Worm (Caenorhabditis elegans) whole organism, L4 larva: ENCODE results near the gene F01D5.7.

ENCODE experiments used
- D1046.2 ChIP-seq: fragments of 200-800 bp; sonication (Bioruptor generic); IDR thresholded peaks from 2 replicates; pipeline ENCODE4 v1.3.6; 2022; ENCODE audit warnings: missing genetic modification characterization, missing compliant biosample characterization
- F37D6.2 ChIP-seq: sonication (generic microtip); optimal IDR thresholded peaks from 2 replicates; lab custom pipeline; 2016; ENCODE audit warnings: mild to moderate bottlenecking, missing genetic modification characterization, missing compliant biosample characterization
- F49E8.2 ChIP-seq: sonication (generic microtip); optimal IDR thresholded peaks from 2 replicates; lab custom pipeline; 2016; ENCODE audit warnings: missing compliant biosample characterization, mild to moderate bottlenecking, missing genetic modification characterization, borderline replicate concordance
- T20F7.1 ChIP-seq: fragments of 200-800 bp; sonication (Bioruptor generic); optimal IDR thresholded peaks from 2 replicates; lab custom pipeline; 2018; ENCODE audit warnings: mild to moderate bottlenecking, missing genetic modification characterization, missing compliant biosample characterization
- T26A8.4 ChIP-seq: fragments of 200-800 bp; sonication (Bioruptor generic); IDR thresholded peaks from 2 replicates; pipeline ENCODE4 v1.3.6; 2022; ENCODE audit warnings: missing genetic modification characterization, missing compliant biosample characterization
- Y5F2A.4 ChIP-seq: fragments of 200-800 bp; sonication (Bioruptor generic); optimal IDR thresholded peaks from 2 replicates; lab custom pipeline; 2018; ENCODE audit warnings: mild to moderate bottlenecking, missing genetic modification characterization, missing compliant biosample characterization
- aha-1 ChIP-seq: fragments of 150-350 bp; peaks from one replicate; lab custom pipeline; 2014; ENCODE audit warnings: missing biosample characterization, missing genetic modification characterization
- arid-1 ChIP-seq: fragments of 200-800 bp; sonication (Bioruptor generic); conservative IDR thresholded peaks from 2 replicates; pipeline ENCODE4 v1.3.6; 2022; ENCODE audit warnings: missing genetic modification reagents, missing genetic modification characterization, missing compliant biosample characterization
- attf-4 ChIP-seq: sonication (generic microtip); optimal IDR thresholded peaks from 3 replicates; lab custom pipeline; 2017; ENCODE audit warnings: missing biosample characterization, missing genetic modification characterization
- ceh-20 ChIP-seq: fragments of 200-800 bp; sonication (Bioruptor generic); IDR thresholded peaks from 2 replicates; pipeline ENCODE4 v1.3.6; 2022; ENCODE audit warnings: missing genetic modification reagents, missing genetic modification characterization, missing compliant biosample characterization
- ceh-28 ChIP-seq: fragments of 150-350 bp; optimal IDR thresholded peaks from 2 replicates; lab custom pipeline; 2014; ENCODE audit warnings: missing biosample characterization, missing genetic modification reagents, missing genetic modification characterization
- ceh-32 ChIP-seq: sonication (generic microtip); optimal IDR thresholded peaks from 2 replicates; lab custom pipeline; 2016; ENCODE audit warnings: mild to moderate bottlenecking, missing genetic modification characterization, missing compliant biosample characterization; ENCODE audit not compliant: poor library complexity
- ceh-44 ChIP-seq: fragments of 200-800 bp; sonication (Bioruptor generic); IDR thresholded peaks from 2 replicates; pipeline ENCODE4 v1.3.6; 2022; ENCODE audit warnings: missing genetic modification reagents, missing genetic modification characterization, missing compliant biosample characterization
- ces-1 ChIP-seq: fragments of 150-350 bp; sonication (generic microtip); optimal IDR thresholded peaks from 4 replicates; lab custom pipeline; 2014; ENCODE audit warnings: missing biosample characterization, missing genetic modification reagents, missing genetic modification characterization
- ctbp-1 ChIP-seq: fragments of 200-800 bp; sonication (Bioruptor generic); IDR thresholded peaks from 2 replicates; pipeline ENCODE4 v1.3.6; 2022; ENCODE audit warnings: missing genetic modification reagents, missing genetic modification characterization, missing compliant biosample characterization
- daf-8 ChIP-seq: fragments of 200-800 bp; sonication (Bioruptor generic); IDR thresholded peaks from 2 replicates; pipeline ENCODE4 v1.3.6; 2022; ENCODE audit warnings: missing genetic modification characterization, missing compliant biosample characterization
- dmd-6 ChIP-seq: fragments of 200-800 bp; sonication (Bioruptor generic); IDR thresholded peaks from 2 replicates; pipeline ENCODE4 v1.3.6; 2022; ENCODE audit warnings: missing genetic modification reagents, missing genetic modification characterization, missing compliant biosample characterization
- dmd-8 ChIP-seq: fragments of 200-800 bp; sonication (Bioruptor generic); IDR thresholded peaks from 2 replicates; pipeline ENCODE4 v1.3.6; 2022; ENCODE audit warnings: missing genetic modification characterization, missing compliant biosample characterization
- dve-1 ChIP-seq: sonication (generic microtip); optimal IDR thresholded peaks from 2 replicates; lab custom pipeline; 2017; ENCODE audit warnings: antibody characterized with exemption, mild to moderate bottlenecking, missing genetic modification characterization, missing compliant biosample characterization; ENCODE audit not compliant: insufficient read depth
- fkh-10 ChIP-seq: fragments of 150-350 bp; optimal IDR thresholded peaks from 2 replicates; lab custom pipeline; 2014; ENCODE audit warnings: missing biosample characterization, missing genetic modification reagents, missing genetic modification characterization
- hlh-30 ChIP-seq: sonication (generic microtip); optimal IDR thresholded peaks from 2 replicates; lab custom pipeline; 2017; ENCODE audit warnings: antibody characterized with exemption, mild to moderate bottlenecking, missing genetic modification characterization, missing compliant biosample characterization; ENCODE audit not compliant: insufficient read depth
- lin-1 ChIP-seq: fragments of 200-800 bp; sonication (Bioruptor generic); IDR thresholded peaks from 2 replicates; pipeline ENCODE4 v1.3.6; 2022; ENCODE audit warnings: missing genetic modification reagents, missing genetic modification characterization, missing compliant biosample characterization
- lin-39 ChIP-seq: fragments of 150-350 bp; optimal IDR thresholded peaks from 2 replicates; lab custom pipeline; 2014; ENCODE audit warnings: missing biosample characterization, missing genetic modification reagents, missing genetic modification characterization
- lir-3 ChIP-seq: sonication (generic microtip); optimal IDR thresholded peaks from 2 replicates; lab custom pipeline; 2016; ENCODE audit warnings: mild to moderate bottlenecking, missing genetic modification characterization, missing compliant biosample characterization
- lsy-2 ChIP-seq, 2 experiments: fragments of 150-350 bp in 1 of 2; sonication (generic microtip) in 1 of 2; optimal IDR thresholded peaks; 2 replicates each; lab custom pipeline; 2014 to 2017; ENCODE audit warnings: missing biosample characterization in 2 of 2, missing genetic modification characterization in 2 of 2
- madf-9 ChIP-seq: fragments of 200-800 bp; sonication (Bioruptor generic); conservative IDR thresholded peaks from 2 replicates; pipeline ENCODE4 v1.3.6; 2022; ENCODE audit warnings: missing genetic modification reagents, missing genetic modification characterization, missing compliant biosample characterization
- mep-1 ChIP-seq: fragments of 150-350 bp; sonication (generic microtip); optimal IDR thresholded peaks from 3 replicates; lab custom pipeline; 2014; ENCODE audit warnings: missing biosample characterization, missing genetic modification characterization
- mxl-2 ChIP-seq: fragments of 200-800 bp; sonication (Bioruptor generic); conservative IDR thresholded peaks from 2 replicates; pipeline ENCODE4 v1.3.6; 2022; ENCODE audit warnings: missing genetic modification reagents, missing genetic modification characterization, missing compliant biosample characterization
- mxl-3 ChIP-seq: fragments of 200-800 bp; sonication (Bioruptor generic); optimal IDR thresholded peaks from 2 replicates; lab custom pipeline; 2018; ENCODE audit warnings: mild to moderate bottlenecking, missing genetic modification characterization, missing compliant biosample characterization
- nhr-237 ChIP-seq: sonication (generic microtip); optimal IDR thresholded peaks from 2 replicates; lab custom pipeline; 2017; ENCODE audit warnings: missing biosample characterization, missing genetic modification characterization
- nhr-28 ChIP-seq: fragments of 150-350 bp; optimal IDR thresholded peaks from 2 replicates; lab custom pipeline; 2014; ENCODE audit warnings: missing biosample characterization, missing genetic modification characterization
- nhr-42 ChIP-seq: fragments of 200-800 bp; sonication (Bioruptor generic); IDR thresholded peaks from 2 replicates; pipeline ENCODE4 v1.3.6; 2022; ENCODE audit warnings: missing genetic modification characterization, missing compliant biosample characterization
- pha-4 ChIP-seq, 2 experiments: fragments of 150-350 bp in 1 of 2; fragments of 200-800 bp in 1 of 2; sonication (Bioruptor generic) in 1 of 2; IDR thresholded peaks in 1 of 2; optimal IDR thresholded peaks in 1 of 2; 2 replicates each; pipeline versions ENCODE4 v1.3.6 to Lab custom; 2014 to 2022; ENCODE audit warnings: missing genetic modification characterization in 2 of 2, missing genetic modification reagents in 2 of 2, missing biosample characterization in 1 of 2, missing compliant biosample characterization in 1 of 2
- saeg-2 ChIP-seq: fragments of 200-800 bp; sonication (Bioruptor generic); IDR thresholded peaks from 2 replicates; pipeline ENCODE4 v1.3.6; 2022; ENCODE audit warnings: missing genetic modification reagents, missing genetic modification characterization, missing compliant biosample characterization
- sdz-12 ChIP-seq: fragments of 200-800 bp; sonication (Bioruptor generic); optimal IDR thresholded peaks from 2 replicates; lab custom pipeline; 2018; ENCODE audit warnings: mild to moderate bottlenecking, missing genetic modification characterization, missing compliant biosample characterization
- snpc-4 ChIP-seq: fragments of 150-350 bp; optimal IDR thresholded peaks from 2 replicates; lab custom pipeline; 2014; ENCODE audit warnings: missing biosample characterization, missing genetic modification characterization
- spr-3 ChIP-seq: fragments of 200-800 bp; sonication (Bioruptor generic); optimal IDR thresholded peaks from 2 replicates; lab custom pipeline; 2018; ENCODE audit warnings: mild to moderate bottlenecking, missing genetic modification characterization, missing compliant biosample characterization
- unc-130 ChIP-seq: sonication (generic microtip); optimal IDR thresholded peaks from 2 replicates; lab custom pipeline; 2016; ENCODE audit warnings: missing genetic modification reagents, missing genetic modification characterization, missing compliant biosample characterization
- vab-7 ChIP-seq: fragments of 200-800 bp; sonication (Bioruptor generic); IDR thresholded peaks from 2 replicates; pipeline ENCODE4 v1.3.6; 2022; ENCODE audit warnings: missing genetic modification reagents, missing genetic modification characterization, missing compliant biosample characterization
- zag-1 ChIP-seq: fragments of 150-350 bp; optimal IDR thresholded peaks from 2 replicates; lab custom pipeline; 2014; ENCODE audit warnings: missing biosample characterization, missing genetic modification characterization
- zfp-3 ChIP-seq: fragments of 200-800 bp; sonication (Bioruptor generic); conservative IDR thresholded peaks from 2 replicates; pipeline ENCODE4 v1.3.6; 2022; ENCODE audit warnings: missing genetic modification reagents, missing genetic modification characterization, missing compliant biosample characterization

The F01D5.7 gene

ce11 chrII:14018192-14018591 is 9.7 kb downstream of the F01D5.7 start (continued):
- no peak for TF ChIP-seq T20F7.1 (GFP tag; lab: Kevin White, UChicago)
- peak; percentile 96 for TF ChIP-seq dve-1 (tag; lab: Kevin White, UChicago)
- TF ChIP-seq zfp-3 (GFP tag; lab: Robert Waterston, UW), result peak; percentile 64; the same call in 1 of the 2 replicates
- no peak for TF ChIP-seq nhr-237 (tag; lab: Kevin White, UChicago)
- TF ChIP-seq ctbp-1, result peak; percentile 71
- TF ChIP-seq pha-4 (GFP tag; IDR thresholded peaks at IDR 0.05; lab: Robert Waterston, UW), result peak; percentile 66
- no peak for TF ChIP-seq pha-4 (tag; optimal IDR thresholded peaks at IDR 0.05; lab: Kevin White, UChicago)
- peak; percentile 89; the same call in 1 of the 2 replicates for TF ChIP-seq nhr-42
- peak; percentile 98 for TF ChIP-seq snpc-4 (tag; lab: Kevin White, UChicago)
- no peak for TF ChIP-seq ces-1 (GFP tag; lab: Kevin White, UChicago)
- TF ChIP-seq hlh-30 (tag; lab: Kevin White, UChicago), result peak; percentile 81
- peak; percentile 28 for TF ChIP-seq nhr-28 (tag; lab: Kevin White, UChicago)
- TF ChIP-seq aha-1, result peak; percentile 1
- no peak for TF ChIP-seq ceh-32 (tag; lab: Kevin White, UChicago)
- no peak for TF ChIP-seq fkh-10
- peak; percentile 35 for TF ChIP-seq lir-3 (tag; lab: Kevin White, UChicago)
- TF ChIP-seq F37D6.2 (tag; lab: Kevin White, UChicago), result peak; percentile 7
- TF ChIP-seq saeg-2, result 0 out of 2 replicates have a peak, but pooled peaks have one; percentile 69
- TF ChIP-seq dmd-6 (GFP tag; lab: Robert Waterston, UW), result peak; percentile 78
- TF ChIP-seq dmd-8 (GFP tag; lab: Robert Waterston, UW), result no peak
- peak; percentile 66 for TF ChIP-seq mxl-3 (GFP tag; lab: Kevin White, UChicago)
- TF ChIP-seq D1046.2 (GFP tag; lab: Robert Waterston, UW), result no peak; the same call in 1 of the 2 replicates
- TF ChIP-seq vab-7, result peak; percentile 44; the same call in 1 of the 2 replicates
- TF ChIP-seq ceh-44 (GFP tag; lab: Robert Waterston, UW), result no peak
- TF ChIP-seq lsy-2 (tag; optimal IDR thresholded peaks at IDR 0.05; lab: Kevin White, UChicago), result peak in 1 of 2 experiments; percentile 80
- TF ChIP-seq mxl-2 (GFP tag; lab: Robert Waterston, UW), result no peak
- TF ChIP-seq spr-3 (GFP tag; lab: Kevin White, UChicago), result peak; percentile 77
- TF ChIP-seq madf-9 (GFP tag; lab: Robert Waterston, UW), result 0 out of 2 replicates have a peak, but pooled peaks have one; percentile 28
- TF ChIP-seq attf-4 (tag; lab: Kevin White, UChicago), result no peak
- TF ChIP-seq unc-130 (GFP tag; lab: Kevin White, UChicago), result peak; percentile 71
- peak; percentile 87 for TF ChIP-seq T26A8.4 (GFP tag; lab: Robert Waterston, UW)
- peak; percentile 44 for TF ChIP-seq Y5F2A.4
- TF ChIP-seq sdz-12 (GFP tag; lab: Kevin White, UChicago), result peak; percentile 49
- TF ChIP-seq ceh-20 (GFP tag; lab: Robert Waterston, UW), result peak; percentile 70; the same call in 1 of the 2 replicates
- peak; percentile 94 for TF ChIP-seq F49E8.2 (tag; lab: Kevin White, UChicago)
- TF ChIP-seq daf-8, result no peak
- TF ChIP-seq mep-1, result peak; percentile 82
- TF ChIP-seq zag-1 (tag; lab: Kevin White, UChicago), result no peak
- TF ChIP-seq lin-1, result peak; percentile 53; the same call in 1 of the 2 replicates
- TF ChIP-seq ceh-28 (tag; lab: Kevin White, UChicago), result no peak

ce11 chrII:14018887-14019286 is 10.4 kb downstream of the F01D5.7 start:
- TF ChIP-seq lin-39 (tag; lab: Kevin White, UChicago), result no peak
- no peak for TF ChIP-seq arid-1 (GFP tag; lab: Robert Waterston, UW)
- TF ChIP-seq mxl-3 (GFP tag; lab: Kevin White, UChicago), result no peak
- TF ChIP-seq ceh-28 (tag; lab: Kevin White, UChicago), result peak; percentile 88
